Worm (Caenorhabditis elegans) whole organism, dauer: ENCODE results near the gene C02H6.3.

Experiments used
- unc-62 ChIP-seq: sonication (generic microtip); optimal IDR thresholded peaks from 2 replicates; lab custom pipeline; 2017; ENCODE audit warnings: missing biosample characterization, missing genetic modification reagents, missing genetic modification characterization

Gene C02H6.3

ce11 chrV:7414909-7415308 is 27.3 kb upstream of the C02H6.3 start, which contains the start of gene F18E3.12:
Gene F18E3.12 (plus strand): TSS chrV:7414985.
- TF ChIP-seq unc-62, result no peak

- TF ChIP-seq unc-62, result no peak
Measured at ce11 chrV:7413107-7413774, 25.6 kb upstream of the C02H6.3 start, which contains the start of gene F18E3.11. Gene F18E3.11 (plus strand): TSS chrV:7413482.

- no peak for TF ChIP-seq unc-62
Measured at ce11 chrV:7411695-7412094, 24.0 kb upstream of the C02H6.3 start, which contains the start of gene str-41. Gene str-41 (plus strand): TSS chrV:7411995.

ce11 chrV:7409599-7409998 is 21.9 kb upstream of the C02H6.3 start, which contains the start of gene R13D7.2:
Gene R13D7.2 (plus strand): TSS chrV:7409899.
- TF ChIP-seq unc-62, result no peak

- TF ChIP-seq unc-62, result no peak
Measured at ce11 chrV:7408520-7408919, 20.9 kb upstream of the C02H6.3 start, which contains the start of gene srt-6. Gene srt-6 (minus strand): TSS chrV:7408814.

ce11 chrV:7403501-7403900 is 15.8 kb upstream of the C02H6.3 start:
- TF ChIP-seq unc-62, result no peak

ce11 chrV:7402355-7402754 is 14.7 kb upstream of the C02H6.3 start, which contains the start of gene srj-13:
Gene srj-13 (plus strand): TSS chrV:7402655.
- TF ChIP-seq unc-62, result no peak

- TF ChIP-seq unc-62, result no peak
Measured at ce11 chrV:7400588-7400987, 12.9 kb upstream of the C02H6.3 start, which contains the start of gene srx-60. Gene srx-60 (plus strand): TSS chrV:7400888.

ce11 chrV:7400095-7400494 is 12.4 kb upstream of the C02H6.3 start, which contains the start of gene cnc-9:
Gene cnc-9 (minus strand): TSS chrV:7400195.
- TF ChIP-seq unc-62, result no peak

- TF ChIP-seq unc-62, result no peak
Measured at ce11 chrV:7399202-7399601, 11.5 kb upstream of the C02H6.3 start, which contains the start of gene gst-41. Gene gst-41 (minus strand): TSS chrV:7399302.

ce11 chrV:7395359-7395758 is 7.7 kb upstream of the C02H6.3 start, which contains the start of gene srx-9:
Gene srx-9 (minus strand): TSS chrV:7395459.
- no peak for TF ChIP-seq unc-62

ce11 chrV:7391933-7392332 is 4.3 kb upstream of the C02H6.3 start, which contains the start of gene fbxa-105:
Gene fbxa-105 (minus strand): TSS chrV:7392029.
- TF ChIP-seq unc-62, result no peak

- no peak for TF ChIP-seq unc-62
Measured at ce11 chrV:7389771-7390170, 2.1 kb upstream of the C02H6.3 start, which contains the start of gene C02H6.1. Gene C02H6.1 (minus strand): TSS chrV:7389871.

- no peak for TF ChIP-seq unc-62
Measured at ce11 chrV:7386052-7386573, 1.5 kb downstream of the C02H6.3 start, which contains the start of gene srp-6. Gene srp-6 (minus strand): TSS chrV:7386102.

- TF ChIP-seq unc-62, result no peak
Measured at ce11 chrV:7381008-7381407, 6.6 kb downstream of the C02H6.3 start, which contains the start of gene C03G6.17. Gene C03G6.17 (minus strand): TSS chrV:7381108.

ce11 chrV:7379384-7379783 is 8.3 kb downstream of the C02H6.3 start, which contains the start of gene srsx-24:
Gene srsx-24 (minus strand): TSS chrV:7379484.
- no peak for TF ChIP-seq unc-62

ce11 chrV:7374090-7374489 is 13.6 kb downstream of the C02H6.3 start, which contains the start of gene srx-56:
Gene srx-56 (plus strand): TSS chrV:7374390.
- TF ChIP-seq unc-62, result no peak
